Fruit fly (Drosophila melanogaster) whole organism, embryonic: ENCODE results near the gene CG16753.
A peak's percentile ranks its signal among the peaks of the same experiment; 100 is the strongest.

Source experiments
- Adf1 ChIP-seq: fragments of 200-800 bp; sonication (Bioruptor generic); IDR thresholded peaks from 2 replicates; pipeline ENCODE4 v1.3.6; 2022; ENCODE audit warnings: missing biosample characterization, missing genetic modification characterization
- Antp ChIP-seq: fragments of 200-800 bp; sonication (Bioruptor generic); optimal IDR thresholded peaks from 3 replicates; lab custom pipeline; 2016; ENCODE audit warnings: missing biosample characterization, missing genetic modification characterization
- Atf-2 ChIP-seq: fragments of 200-800 bp; sonication (Bioruptor generic); optimal IDR thresholded peaks from 2 replicates; lab custom pipeline; 2016; ENCODE audit warnings: missing biosample characterization, missing genetic modification characterization
- Atf3 ChIP-seq: fragments of 200-800 bp; sonication (Bioruptor generic); optimal IDR thresholded peaks from 3 replicates; lab custom pipeline; 2016; ENCODE audit warnings: missing biosample characterization, missing genetic modification characterization
- Blimp-1 ChIP-seq: fragments of 200-800 bp; sonication (Bioruptor generic); optimal IDR thresholded peaks from 3 replicates; lab custom pipeline; 2018; ENCODE audit warnings: missing biosample characterization, missing genetic modification characterization, mild to moderate bottlenecking, moderate library complexity, missing genetic modification reagents
- CG10366 ChIP-seq: fragments of 200-800 bp; sonication (Bioruptor generic); IDR thresholded peaks from 2 replicates; pipeline ENCODE4 v1.3.6; 2022; ENCODE audit warnings: missing biosample characterization, missing genetic modification characterization
- CG10959 ChIP-seq: fragments of 200-800 bp; sonication (Bioruptor generic); IDR thresholded peaks from 2 replicates; pipeline ENCODE4 v1.3.6; 2022; ENCODE audit warnings: missing biosample characterization, missing genetic modification characterization
- CG11456 ChIP-seq: fragments of 200-800 bp; sonication (Bioruptor generic); IDR thresholded peaks from 3 replicates; pipeline ENCODE4 v1.3.6; 2022; ENCODE audit warnings: missing biosample characterization, missing genetic modification characterization
- CG12104 ChIP-seq: fragments of 200-800 bp; sonication (Bioruptor generic); optimal IDR thresholded peaks from 3 replicates; lab custom pipeline; 2016; ENCODE audit warnings: missing biosample characterization, missing genetic modification characterization
- CG14441 ChIP-seq: fragments of 200-800 bp; sonication (Bioruptor generic); IDR thresholded peaks from 2 replicates; pipeline ENCODE4 v1.3.6; 2022; ENCODE audit warnings: missing biosample characterization, missing genetic modification characterization
- CG14965 ChIP-seq: fragments of 200-800 bp; sonication (Bioruptor generic); optimal IDR thresholded peaks from 2 replicates; lab custom pipeline; 2016; ENCODE audit warnings: missing biosample characterization, missing genetic modification characterization, borderline replicate concordance
- CG17802 ChIP-seq: fragments of 200-800 bp; sonication (Bioruptor generic); optimal IDR thresholded peaks from 2 replicates; lab custom pipeline; 2018; ENCODE audit warnings: missing biosample characterization, mild to moderate bottlenecking, missing genetic modification characterization, moderate library complexity
- CG2116 ChIP-seq: fragments of 200-800 bp; sonication (Bioruptor generic); optimal IDR thresholded peaks from 3 replicates; lab custom pipeline; 2018; ENCODE audit warnings: missing biosample characterization, mild to moderate bottlenecking, missing genetic modification characterization
- CG31224 ChIP-seq: fragments of 200-800 bp; sonication (Bioruptor generic); IDR thresholded peaks from 2 replicates; pipeline ENCODE4 v1.3.6; 2022; ENCODE audit warnings: missing biosample characterization, missing genetic modification characterization
- CG34224 ChIP-seq: fragments of 200-800 bp; sonication (Bioruptor generic); IDR thresholded peaks from 3 replicates; pipeline ENCODE4 v1.3.6; 2022; ENCODE audit warnings: missing biosample characterization, missing genetic modification characterization; ENCODE audit not compliant: partially characterized antibody
- CG5953 ChIP-seq: fragments of 200-800 bp; sonication (Bioruptor generic); IDR thresholded peaks from 2 replicates; pipeline ENCODE4 v1.3.6; 2022; ENCODE audit warnings: missing biosample characterization, missing genetic modification characterization
- CG6689 ChIP-seq: fragments of 200-800 bp; sonication (Bioruptor generic); IDR thresholded peaks from 2 replicates; pipeline ENCODE4 v1.3.6; 2022; ENCODE audit warnings: missing biosample characterization, missing genetic modification characterization
- CG7786 ChIP-seq: fragments of 200-800 bp; sonication (Bioruptor generic); optimal IDR thresholded peaks from 2 replicates; lab custom pipeline; 2016; ENCODE audit warnings: missing biosample characterization, missing genetic modification characterization
- CG8290 ChIP-seq, 3 experiments: fragments of 200-800 bp; sonication (Bioruptor generic); optimal IDR thresholded peaks; 2 replicates each; lab custom pipeline; 2016 to 2019; ENCODE audit warnings: missing biosample characterization in 3 of 3, missing genetic modification characterization in 3 of 3, mild to moderate bottlenecking in 2 of 3, moderate library complexity in 1 of 3
- CG8765 ChIP-seq: fragments of 200-800 bp; sonication (Bioruptor generic); IDR thresholded peaks from 2 replicates; pipeline ENCODE4 v1.3.6; 2022; ENCODE audit warnings: missing biosample characterization, missing genetic modification characterization
- CG9437 ChIP-seq: fragments of 200-800 bp; sonication (Bioruptor generic); optimal IDR thresholded peaks from 2 replicates; lab custom pipeline; 2018; ENCODE audit warnings: missing biosample characterization, mild to moderate bottlenecking, missing genetic modification characterization
- Camta ChIP-seq: fragments of 200-800 bp; sonication (Bioruptor generic); optimal IDR thresholded peaks from 2 replicates; lab custom pipeline; 2016; ENCODE audit warnings: missing biosample characterization, missing genetic modification characterization
- CrebB ChIP-seq: fragments of 200-800 bp; sonication (Bioruptor generic); optimal IDR thresholded peaks from 3 replicates; lab custom pipeline; 2018; ENCODE audit warnings: missing biosample characterization, mild to moderate bottlenecking, missing genetic modification characterization
- Dp ChIP-seq: fragments of 200-800 bp; sonication (Bioruptor generic); optimal IDR thresholded peaks from 2 replicates; lab custom pipeline; 2018; ENCODE audit warnings: missing biosample characterization, mild to moderate bottlenecking, missing genetic modification characterization, moderate library complexity
- Fer2 ChIP-seq: fragments of 200-800 bp; sonication (Bioruptor generic); optimal IDR thresholded peaks from 2 replicates; lab custom pipeline; 2018; ENCODE audit warnings: missing biosample characterization, mild to moderate bottlenecking, missing genetic modification characterization, moderate library complexity
- HLH4C ChIP-seq: fragments of 200-800 bp; sonication (Bioruptor generic); IDR thresholded peaks from 3 replicates; pipeline ENCODE4 v1.3.6; 2022; ENCODE audit warnings: missing biosample characterization, missing genetic modification characterization; ENCODE audit not compliant: partially characterized antibody
- HLHmδ ChIP-seq: fragments of 200-800 bp; sonication (Bioruptor generic); optimal IDR thresholded peaks from 2 replicates; lab custom pipeline; 2018; ENCODE audit warnings: missing biosample characterization, mild to moderate bottlenecking, missing genetic modification characterization, moderate library complexity
- HmgZ ChIP-seq: fragments of 200-800 bp; sonication (Bioruptor generic); optimal IDR thresholded peaks from 2 replicates; lab custom pipeline; 2018; ENCODE audit warnings: missing biosample characterization, mild to moderate bottlenecking, missing genetic modification characterization
- Myb ChIP-seq: fragments of 200-800 bp; sonication (Bioruptor generic); optimal IDR thresholded peaks from 2 replicates; lab custom pipeline; 2016; ENCODE audit warnings: missing biosample characterization, missing genetic modification characterization
- Nf-YB ChIP-seq: fragments of 200-800 bp; sonication (Bioruptor generic); optimal IDR thresholded peaks from 3 replicates; lab custom pipeline; 2019; ENCODE audit warnings: missing biosample characterization, mild to moderate bottlenecking, missing genetic modification characterization, moderate library complexity
- Nf-YC ChIP-seq: fragments of 200-800 bp; optimal IDR thresholded peaks from 3 replicates; lab custom pipeline; 2019; ENCODE audit warnings: missing biosample characterization, mild to moderate bottlenecking, missing genetic modification characterization, moderate library complexity
- Rx ChIP-seq: fragments of 200-800 bp; sonication (Bioruptor generic); IDR thresholded peaks from 2 replicates; pipeline ENCODE4 v1.3.6; 2022; ENCODE audit warnings: missing biosample characterization, missing genetic modification characterization
- Usf ChIP-seq: fragments of 200-800 bp; sonication (Bioruptor generic); optimal IDR thresholded peaks from 2 replicates; lab custom pipeline; 2017; ENCODE audit warnings: missing genotype, missing biosample characterization, missing genetic modification characterization
- Xrp1 ChIP-seq: fragments of 200-800 bp; sonication (Bioruptor generic); IDR thresholded peaks from 2 replicates; pipeline ENCODE4 v1.3.6; 2022; ENCODE audit warnings: missing biosample characterization, missing genetic modification characterization
- bab2 ChIP-seq: fragments of 200-800 bp; sonication (Bioruptor generic); optimal IDR thresholded peaks from 2 replicates; lab custom pipeline; 2016; ENCODE audit warnings: missing biosample characterization, missing genetic modification characterization
- chm ChIP-seq: fragments of 200-800 bp; sonication (Bioruptor generic); IDR thresholded peaks from 2 replicates; pipeline ENCODE4 v1.3.6; 2022; ENCODE audit warnings: missing biosample characterization, missing genetic modification characterization
- crc ChIP-seq: fragments of 200-800 bp; sonication (Bioruptor generic); optimal IDR thresholded peaks from 2 replicates; lab custom pipeline; 2016; ENCODE audit warnings: missing biosample characterization, missing genetic modification characterization
- esg ChIP-seq: fragments of 200-800 bp; sonication (Bioruptor generic); conservative IDR thresholded peaks from 2 replicates; pipeline ENCODE4 v1.3.6; 2022; ENCODE audit warnings: missing biosample characterization, missing genetic modification characterization
- eve ChIP-seq, 2 experiments: fragments of >200 bp; optimal IDR thresholded peaks; 2 replicates each; lab custom pipeline; 2017; ENCODE audit warnings: missing biosample characterization in 2 of 2, missing genetic modification characterization in 2 of 2
- gce ChIP-seq: fragments of 200-800 bp; sonication (Bioruptor generic); IDR thresholded peaks from 3 replicates; pipeline ENCODE4 v1.3.6; 2022; ENCODE audit warnings: missing biosample characterization, missing genetic modification characterization
- gcm ChIP-seq: fragments of 200-800 bp; sonication (Bioruptor generic); optimal IDR thresholded peaks from 2 replicates; lab custom pipeline; 2019; ENCODE audit warnings: missing biosample characterization, mild to moderate bottlenecking, missing genetic modification characterization, moderate library complexity
- inv ChIP-seq: fragments of 200-800 bp; sonication (Bioruptor generic); IDR thresholded peaks from 2 replicates; pipeline ENCODE4 v1.3.6; 2022; ENCODE audit warnings: missing biosample characterization, missing genetic modification characterization; ENCODE audit not compliant: partially characterized antibody
- luna ChIP-seq: fragments of 200-800 bp; sonication (Bioruptor generic); optimal IDR thresholded peaks from 2 replicates; lab custom pipeline; 2016; ENCODE audit warnings: missing biosample characterization, missing genetic modification characterization
- nmo ChIP-seq: fragments of 200-800 bp; sonication (Bioruptor generic); optimal IDR thresholded peaks from 2 replicates; lab custom pipeline; 2018; ENCODE audit warnings: missing biosample characterization, mild to moderate bottlenecking, missing genetic modification characterization, moderate library complexity
- oc ChIP-seq: fragments of 200-800 bp; sonication (Bioruptor generic); optimal IDR thresholded peaks from 2 replicates; lab custom pipeline; 2018; ENCODE audit warnings: missing biosample characterization, mild to moderate bottlenecking, missing genetic modification characterization, moderate library complexity
- pros ChIP-seq: fragments of 200-800 bp; sonication (Bioruptor generic); optimal IDR thresholded peaks from 3 replicates; lab custom pipeline; 2019; ENCODE audit warnings: missing biosample characterization, mild to moderate bottlenecking, missing genetic modification characterization, moderate library complexity
- sisA ChIP-seq: fragments of 200-800 bp; sonication (Bioruptor generic); IDR thresholded peaks from 2 replicates; pipeline ENCODE4 v1.3.6; 2022; ENCODE audit warnings: missing biosample characterization, missing genetic modification characterization
- tup ChIP-seq: fragments of 200-800 bp; sonication (Bioruptor generic); optimal IDR thresholded peaks from 2 replicates; lab custom pipeline; 2016; ENCODE audit warnings: missing biosample characterization, mild to moderate bottlenecking, missing genetic modification characterization, moderate library complexity
- wor ChIP-seq: fragments of 200-800 bp; sonication (Bioruptor generic); IDR thresholded peaks from 2 replicates; pipeline ENCODE4 v1.3.6; 2022; ENCODE audit warnings: missing biosample characterization, missing genetic modification characterization
- zen ChIP-seq: fragments of 200-800 bp; sonication (Bioruptor generic); optimal IDR thresholded peaks from 3 replicates; lab custom pipeline; 2018; ENCODE audit warnings: missing biosample characterization, mild to moderate bottlenecking, missing genetic modification characterization, moderate library complexity

The CG16753 gene

dm6 chr3L:3077568-3078107 lies 22.8 kb downstream of the CG16753 start (continued):
- TF ChIP-seq Xrp1 (GFP tag; lab: Robert Waterston, UW) (peak; percentile 26; the same call in 1 of the 2 replicates), tup (GFP tag; lab: Kevin White, UChicago) (no peak), sisA (GFP tag; lab: Robert Waterston, UW) (no peak), Antp (peak; percentile 55), CG11456 (GFP tag; lab: Robert Waterston, UW) (peak; percentile 49; the same call in 2 of the 3 replicates), CG2116 (GFP tag; lab: Kevin White, UChicago) (no peak), CG12104 (no peak), CG10366 (0 out of 2 replicates have a peak, but pooled peaks have one; percentile 27), CG10959 (GFP tag; lab: Robert Waterston, UW) (no peak), CG14441 (GFP tag; lab: Robert Waterston, UW) (no peak), HLHmδ (GFP tag; lab: Kevin White, UChicago) (no peak), CG17802 (tag; lab: Kevin White, UChicago) (no peak), esg (no peak), CG8765 (GFP tag; lab: Robert Waterston, UW) (no peak), CG6689 (no peak), HmgZ (tag; lab: Kevin White, UChicago) (peak; percentile 78), luna (no peak), Myb (peak; percentile 52), Blimp-1 (no peak), gce (GFP tag; lab: Robert Waterston, UW) (no peak), CG8290 (GFP tag; optimal IDR thresholded peaks at IDR 0.05; lab: Kevin White, UChicago) (no peak), CG8290 (tag; optimal IDR thresholded peaks at IDR 0.05; lab: Kevin White, UChicago) (peak in 1 of 2 experiments; percentile 84), CG31224 (peak; percentile 37; the same call in 1 of the 2 replicates), CrebB (peak; percentile 20), nmo (GFP tag; lab: Kevin White, UChicago) (no peak), Fer2 (no peak), inv (GFP tag; lab: Robert Waterston, UW) (0 out of 2 replicates have a peak, but pooled peaks have one; percentile 27), pros (GFP tag; lab: Kevin White, UChicago) (peak; percentile 39), oc (peak; percentile 80), Atf3 (no peak), chm (GFP tag; lab: Robert Waterston, UW) (peak; percentile 59; the same call in 1 of the 2 replicates), eve (GFP tag; optimal IDR thresholded peaks at IDR 0.05; lab: Kevin White, UChicago) (peak in 1 of 2 experiments; percentile 51), Camta (no peak), Atf-2 (GFP tag; lab: Kevin White, UChicago) (no peak), CG5953 (GFP tag; lab: Robert Waterston, UW) (0 out of 2 replicates have a peak, but pooled peaks have one; percentile 8), HLH4C (GFP tag; lab: Robert Waterston, UW) (0 out of 3 replicates have a peak, but pooled peaks have one; percentile 21), crc (GFP tag; lab: Kevin White, UChicago) (no peak), CG7786 (GFP tag; lab: Kevin White, UChicago) (peak; percentile 36), Nf-YC (tag; lab: Kevin White, UChicago) (peak; percentile 30), Rx (GFP tag; lab: Robert Waterston, UW) (no peak), CG14965 (GFP tag; lab: Kevin White, UChicago) (no peak), zen (tag; lab: Kevin White, UChicago) (no peak), bab2 (GFP tag; lab: Kevin White, UChicago) (peak; percentile 36), wor (GFP tag; lab: Robert Waterston, UW) (no peak), CG9437 (GFP tag; lab: Kevin White, UChicago) (no peak), Dp (GFP tag; lab: Kevin White, UChicago) (peak; percentile 26), CG34224 (peak; percentile 47; the same call in 2 of the 3 replicates), Nf-YB (GFP tag; lab: Kevin White, UChicago) (no peak), gcm (GFP tag; lab: Kevin White, UChicago) (no peak), Usf (no peak), Adf1 (GFP tag; lab: Robert Waterston, UW) (peak; percentile 74)
